Worm (Caenorhabditis elegans): ENCODE data around the gene sams-4.

ce11 chrIV:5867189-5867588 lies 21.0 kb upstream of the sams-4 start, which contains the start of gene C06E7.88:
- TF ChIP-seq F37D6.2 (tag; optimal IDR thresholded peaks at IDR 0.05): no peak
- TF ChIP-seq snpc-4 (tag; optimal IDR thresholded peaks at IDR 0.05): no peak
- TF ChIP-seq lim-7 (GFP tag; IDR thresholded peaks at IDR 0.05): no peak
- TF ChIP-seq ama-1 (optimal IDR thresholded peaks at IDR 0.05): no peak
- TF ChIP-seq egl-27 (tag; optimal IDR thresholded peaks at IDR 0.05): no peak
- no peak for TF ChIP-seq nhr-11 (tag; optimal IDR thresholded peaks at IDR 0.05)
- TF ChIP-seq madf-5 (GFP tag; IDR thresholded peaks at IDR 0.05): no peak
- no peak for TF ChIP-seq Y48G9A.11 (GFP tag; IDR thresholded peaks at IDR 0.05)
- no peak for TF ChIP-seq ceh-82 (tag; optimal IDR thresholded peaks at IDR 0.05)
- no peak for TF ChIP-seq pqm-1 (tag; optimal IDR thresholded peaks at IDR 0.05)
- TF ChIP-seq ceh-62 (tag; optimal IDR thresholded peaks at IDR 0.05): no peak
- no peak for TF ChIP-seq ZK546.5 (tag; optimal IDR thresholded peaks at IDR 0.05)
- TF ChIP-seq nhr-237 (tag; optimal IDR thresholded peaks at IDR 0.05): no peak
- no peak for TF ChIP-seq Y75B8A.6 (GFP tag; IDR thresholded peaks at IDR 0.05)

Measured in whole organism, L4 larva.